Worm (Caenorhabditis elegans) whole organism, L2 larva: Measurements from ENCODE around the gene Y40A1A.2.

Experiments used
- C34F6.9 ChIP-seq: fragments of 150-350 bp; optimal IDR thresholded peaks from 2 replicates; lab custom pipeline; 2014; ENCODE audit warnings: missing biosample characterization, missing genetic modification characterization
- F13H6.1 ChIP-seq: sonication (generic microtip); optimal IDR thresholded peaks from 2 replicates; lab custom pipeline; 2016; ENCODE audit warnings: missing genetic modification characterization, missing compliant biosample characterization
- ama-1 ChIP-seq: fragments of 150-350 bp; optimal IDR thresholded peaks from 2 replicates; lab custom pipeline; 2018; ENCODE audit warnings: inconsistent platforms
- blmp-1 ChIP-seq: sonication (generic microtip); optimal IDR thresholded peaks from 2 replicates; lab custom pipeline; 2017; ENCODE audit warnings: missing genetic modification characterization, mild to moderate bottlenecking, missing compliant biosample characterization, antibody characterized with exemption, moderate library complexity; ENCODE audit not compliant: insufficient read depth
- ceh-16 ChIP-seq: fragments of 150-350 bp; optimal IDR thresholded peaks from 2 replicates; lab custom pipeline; 2014; ENCODE audit warnings: missing biosample characterization, missing genetic modification characterization
- crh-2 ChIP-seq: sonication (generic microtip); optimal IDR thresholded peaks from 2 replicates; lab custom pipeline; 2017; ENCODE audit warnings: missing biosample characterization, missing genetic modification characterization
- dmd-4 ChIP-seq: sonication (generic microtip); optimal IDR thresholded peaks from 2 replicates; lab custom pipeline; 2017; ENCODE audit warnings: missing biosample characterization, missing genetic modification characterization
- egl-27 ChIP-seq: sonication (generic microtip); optimal IDR thresholded peaks from 3 replicates; lab custom pipeline; 2017; ENCODE audit warnings: missing biosample characterization, missing genetic modification reagents, missing genetic modification characterization
- elt-1 ChIP-seq: fragments of 150-350 bp; optimal IDR thresholded peaks from 2 replicates; lab custom pipeline; 2014; ENCODE audit warnings: missing biosample characterization, missing genetic modification characterization
- fos-1 ChIP-seq: fragments of 150-350 bp; optimal IDR thresholded peaks from 2 replicates; lab custom pipeline; 2014; ENCODE audit warnings: missing biosample characterization, missing genetic modification characterization
- gmeb-1 ChIP-seq: fragments of 150-350 bp; optimal IDR thresholded peaks from 2 replicates; lab custom pipeline; 2014; ENCODE audit warnings: missing biosample characterization, missing genetic modification characterization
- lin-11 ChIP-seq: fragments of 150-350 bp; sonication (generic microtip); optimal IDR thresholded peaks from 2 replicates; lab custom pipeline; 2014; ENCODE audit warnings: missing biosample characterization, missing genetic modification characterization, inconsistent platforms, mixed read lengths
- lin-13 ChIP-seq: fragments of 150-350 bp; optimal IDR thresholded peaks from 2 replicates; lab custom pipeline; 2014; ENCODE audit warnings: missing biosample characterization, missing genetic modification reagents, missing genetic modification characterization
- lin-39 ChIP-seq: fragments of 150-350 bp; optimal IDR thresholded peaks from 2 replicates; lab custom pipeline; 2014; ENCODE audit warnings: missing biosample characterization, missing genetic modification reagents, missing genetic modification characterization
- lsy-2 ChIP-seq, 2 experiments: fragments of 150-350 bp in 1 of 2; sonication (generic microtip) in 1 of 2; optimal IDR thresholded peaks; 2 replicates each; lab custom pipeline; 2014 to 2017; ENCODE audit warnings: missing biosample characterization in 2 of 2, missing genetic modification characterization in 2 of 2
- mab-5 ChIP-seq: fragments of 150-350 bp; optimal IDR thresholded peaks from 2 replicates; lab custom pipeline; 2014; ENCODE audit warnings: missing biosample characterization, missing genetic modification characterization
- nhr-10 ChIP-seq: sonication (generic microtip); optimal IDR thresholded peaks from 2 replicates; lab custom pipeline; 2017; ENCODE audit warnings: missing biosample characterization, missing genetic modification characterization
- nhr-11 ChIP-seq: fragments of 150-350 bp; optimal IDR thresholded peaks from 2 replicates; lab custom pipeline; 2014; ENCODE audit warnings: missing biosample characterization, missing genetic modification characterization
- nhr-129 ChIP-seq: fragments of 150-350 bp; optimal IDR thresholded peaks from 2 replicates; lab custom pipeline; 2014; ENCODE audit warnings: missing biosample characterization, missing genetic modification characterization
- nhr-21 ChIP-seq: fragments of 150-350 bp; optimal IDR thresholded peaks from 2 replicates; lab custom pipeline; 2014; ENCODE audit warnings: missing biosample characterization, missing genetic modification characterization
- nhr-25 ChIP-seq: fragments of 150-350 bp; sonication (generic microtip); optimal IDR thresholded peaks from 3 replicates; lab custom pipeline; 2014; ENCODE audit warnings: missing biosample characterization, missing genetic modification characterization
- nhr-6 ChIP-seq: fragments of 150-350 bp; optimal IDR thresholded peaks from 2 replicates; lab custom pipeline; 2014; ENCODE audit warnings: missing biosample characterization, missing genetic modification characterization
- peb-1 ChIP-seq: fragments of 150-350 bp; optimal IDR thresholded peaks from 2 replicates; lab custom pipeline; 2014; ENCODE audit warnings: missing biosample characterization, missing genetic modification characterization
- sem-4 ChIP-seq: fragments of 150-350 bp; optimal IDR thresholded peaks from 2 replicates; lab custom pipeline; 2014; ENCODE audit warnings: missing biosample characterization, missing genetic modification reagents, missing genetic modification characterization
- skn-1 ChIP-seq: sonication (generic microtip); optimal IDR thresholded peaks from 2 replicates; lab custom pipeline; 2017; ENCODE audit warnings: missing biosample characterization, missing genetic modification characterization
- sma-3 ChIP-seq: sonication (generic microtip); optimal IDR thresholded peaks from 2 replicates; lab custom pipeline; 2016; ENCODE audit warnings: missing genetic modification reagents, missing genetic modification characterization, missing compliant biosample characterization
- sma-9 ChIP-seq, 2 experiments: fragments of 150-350 bp in 1 of 2; sonication (generic microtip) in 1 of 2; optimal IDR thresholded peaks; 2 replicates each; lab custom pipeline; 2014 to 2016; ENCODE audit warnings: missing genetic modification characterization in 2 of 2, mild to moderate bottlenecking in 1 of 2, missing biosample characterization in 1 of 2, missing compliant biosample characterization in 1 of 2, missing genetic modification reagents in 1 of 2, moderate library complexity in 1 of 2
- snpc-4 ChIP-seq: fragments of 150-350 bp; optimal IDR thresholded peaks from 2 replicates; lab custom pipeline; 2014; ENCODE audit warnings: missing biosample characterization, missing genetic modification characterization
- unc-39 ChIP-seq: fragments of 150-350 bp; optimal IDR thresholded peaks from 2 replicates; lab custom pipeline; 2014; ENCODE audit warnings: missing biosample characterization, missing genetic modification characterization
- unc-55 ChIP-seq: fragments of 150-350 bp; sonication (generic microtip); optimal IDR thresholded peaks from 3 replicates; lab custom pipeline; 2014; ENCODE audit warnings: missing biosample characterization, missing genetic modification reagents, missing genetic modification characterization
- unc-62 ChIP-seq: fragments of 150-350 bp; optimal IDR thresholded peaks from 2 replicates; lab custom pipeline; 2014; ENCODE audit warnings: missing biosample characterization, missing genetic modification reagents, missing genetic modification characterization
- ztf-4 ChIP-seq: fragments of 150-350 bp; optimal IDR thresholded peaks from 2 replicates; lab custom pipeline; 2014; ENCODE audit warnings: missing biosample characterization, missing genetic modification characterization

The Y40A1A.2 gene

ce11 chrX:1990434-1990833 is at the start of gene Y40A1A.2:
Y40A1A.2 (plus strand) TSS chrX:1990734.
- TF ChIP-seq C34F6.9 (tag; lab: Kevin White, UChicago) (no peak), skn-1 (tag; lab: Kevin White, UChicago) (no peak), F13H6.1 (tag; lab: Kevin White, UChicago) (no peak), peb-1 (tag; lab: Kevin White, UChicago) (no peak), dmd-4 (tag; lab: Kevin White, UChicago) (no peak), ztf-4 (tag; lab: Kevin White, UChicago) (no peak)

- TF ChIP-seq nhr-6 (tag; lab: Kevin White, UChicago): no peak
- TF ChIP-seq lin-11 (tag; lab: Kevin White, UChicago): no peak
- TF ChIP-seq nhr-129 (tag; lab: Kevin White, UChicago): no peak
- TF ChIP-seq peb-1 (tag; lab: Kevin White, UChicago): no peak
Measured at ce11 chrX:1959063-1959462, 31.5 kb upstream of the Y40A1A.2 start.

- TF ChIP-seq nhr-25 (tag; lab: Kevin White, UChicago) (no peak), crh-2 (tag; lab: Kevin White, UChicago) (peak; percentile 3), dmd-4 (tag; lab: Kevin White, UChicago) (no peak), nhr-21 (tag; lab: Kevin White, UChicago) (no peak), sma-9 (GFP tag; optimal IDR thresholded peaks at IDR 0.05; lab: Kevin White, UChicago) (peak; percentile 9), sma-9 (tag; optimal IDR thresholded peaks at IDR 0.05; lab: Kevin White, UChicago) (no peak), egl-27 (no peak), sma-3 (GFP tag; lab: Kevin White, UChicago) (peak; percentile 8), mab-5 (tag; lab: Kevin White, UChicago) (no peak), C34F6.9 (tag; lab: Kevin White, UChicago) (peak; percentile 36), ama-1 (lab: Kevin White, UChicago) (no peak), unc-39 (tag; lab: Kevin White, UChicago) (no peak), sem-4 (tag; lab: Kevin White, UChicago) (no peak), lin-13 (GFP tag; lab: Kevin White, UChicago) (peak; percentile 11), lin-11 (tag; lab: Kevin White, UChicago) (no peak), F13H6.1 (tag; lab: Kevin White, UChicago) (peak; percentile 14), unc-55 (GFP tag; lab: Kevin White, UChicago) (peak; percentile 18), snpc-4 (tag; lab: Kevin White, UChicago) (no peak), gmeb-1 (tag; lab: Kevin White, UChicago) (peak; percentile 7), lsy-2 (tag; optimal IDR thresholded peaks at IDR 0.05; lab: Kevin White, UChicago) (peak in 1 of 2 experiments; percentile 31), peb-1 (tag; lab: Kevin White, UChicago) (no peak), ceh-16 (tag; lab: Kevin White, UChicago) (no peak), fos-1 (tag; lab: Kevin White, UChicago) (peak; percentile 49), nhr-129 (tag; lab: Kevin White, UChicago) (peak; percentile 41)
Measured at ce11 chrX:1960895-1961715, 29.4 kb upstream of the Y40A1A.2 start.

- TF ChIP-seq F13H6.1 (tag; lab: Kevin White, UChicago): no peak
- TF ChIP-seq lsy-2 (tag; optimal IDR thresholded peaks at IDR 0.05; lab: Kevin White, UChicago): no peak
- TF ChIP-seq elt-1 (tag; lab: Kevin White, UChicago): no peak
- no peak for TF ChIP-seq sem-4 (tag; lab: Kevin White, UChicago)
- TF ChIP-seq C34F6.9 (tag; lab: Kevin White, UChicago): no peak
- TF ChIP-seq blmp-1 (tag; lab: Kevin White, UChicago): no peak
- TF ChIP-seq nhr-10 (tag; lab: Kevin White, UChicago): no peak
- TF ChIP-seq nhr-11 (tag; lab: Kevin White, UChicago): no peak
- TF ChIP-seq unc-62 (GFP tag; lab: Kevin White, UChicago): no peak
- no peak for TF ChIP-seq lin-39 (tag; lab: Kevin White, UChicago)
Measured at ce11 chrX:1962273-1962672, 28.3 kb upstream of the Y40A1A.2 start, which contains the start of gene F52D2.7. F52D2.7 (plus strand) TSS chrX:1962573.
